Fruit fly (Drosophila melanogaster) whole organism, wandering third instar larva: ENCODE results near the gene Slob.
A peak's percentile ranks its signal among the peaks of the same experiment; 100 is the strongest.

Source experiments
- Hnf4 ChIP-seq: fragments of 200-800 bp; sonication (Bioruptor generic); optimal IDR thresholded peaks from 2 replicates; lab custom pipeline; 2016; ENCODE audit warnings: missing biosample characterization, mild to moderate bottlenecking, missing genetic modification characterization
- Hr78 ChIP-seq: fragments of >200 bp; optimal IDR thresholded peaks from 2 replicates; lab custom pipeline; 2017; ENCODE audit warnings: missing biosample characterization, missing genetic modification characterization
- Hr83 ChIP-seq: fragments of 200-300 bp; sonication (Bioruptor generic); optimal IDR thresholded peaks from 2 replicates; lab custom pipeline; 2016; ENCODE audit warnings: missing biosample characterization, mild to moderate bottlenecking, missing genetic modification characterization, moderate library complexity; ENCODE audit not compliant: poor library complexity, severe bottlenecking
- dmrt93B ChIP-seq: fragments of 200-800 bp; sonication (Bioruptor generic); optimal IDR thresholded peaks from 2 replicates; lab custom pipeline; 2018; ENCODE audit warnings: missing biosample characterization, mild to moderate bottlenecking, missing genetic modification characterization
- ey ChIP-seq: fragments of 200-800 bp; sonication (Bioruptor generic); optimal IDR thresholded peaks from 2 replicates; lab custom pipeline; 2016; ENCODE audit warnings: missing biosample characterization, missing genetic modification characterization
- fru ChIP-seq: fragments of 200-800 bp; sonication (Bioruptor generic); optimal IDR thresholded peaks from 3 replicates; lab custom pipeline; 2016; ENCODE audit warnings: missing biosample characterization, mild to moderate bottlenecking, missing genetic modification characterization
- h ChIP-seq: fragments of 200-800 bp; sonication (Bioruptor generic); optimal IDR thresholded peaks from 3 replicates; lab custom pipeline; 2016; ENCODE audit warnings: missing biosample characterization, mild to moderate bottlenecking, missing genetic modification characterization
- pan ChIP-seq: fragments of >200 bp; optimal IDR thresholded peaks from 2 replicates; lab custom pipeline; 2017
- psq ChIP-seq: fragments of 200-800 bp; sonication (Bioruptor generic); optimal IDR thresholded peaks from 3 replicates; lab custom pipeline; 2017; ENCODE audit warnings: missing biosample characterization, mild to moderate bottlenecking, missing genetic modification characterization, moderate library complexity
- usp ChIP-seq: fragments of >200 bp; optimal IDR thresholded peaks from 2 replicates; lab custom pipeline; 2017; ENCODE audit warnings: missing biosample characterization, missing genetic modification characterization

dm6 chr2L:7611580-7611979 lies 63.3 kb downstream of the Slob start:
- TF ChIP-seq h (GFP tag; lab: Kevin White, UChicago) (peak; percentile 31), Hr78 (no peak), dmrt93B (GFP tag; lab: Kevin White, UChicago) (no peak), psq (GFP tag; lab: Kevin White, UChicago) (no peak), pan (lab: Kevin White, UChicago) (no peak), Hnf4 (GFP tag; lab: Kevin White, UChicago) (peak; percentile 43), fru (GFP tag; lab: Kevin White, UChicago) (peak; percentile 66), ey (GFP tag; lab: Kevin White, UChicago) (peak; percentile 46), usp (GFP tag; lab: Kevin White, UChicago) (no peak), Hr83 (GFP tag; lab: Kevin White, UChicago) (no peak)
